Worm (Caenorhabditis elegans) whole organism, mixed stage, embryonic: ENCODE measurements around the gene F01D5.1.

ENCODE experiments used
- M03D4.4 ChIP-seq: sonication (generic microtip); optimal IDR thresholded peaks from 2 replicates; lab custom pipeline; 2017; ENCODE audit warnings: mild to moderate bottlenecking, missing genetic modification characterization, missing compliant biosample characterization
- bed-3 ChIP-seq: fragments of 200-800 bp; sonication (Bioruptor generic); optimal IDR thresholded peaks from 3 replicates; lab custom pipeline; 2018; ENCODE audit warnings: mild to moderate bottlenecking, missing genetic modification characterization, moderate library complexity, missing compliant biosample characterization
- blmp-1 ChIP-seq: fragments of 150-350 bp; optimal IDR thresholded peaks from 2 replicates; lab custom pipeline; 2014; ENCODE audit warnings: missing biosample characterization, missing genetic modification characterization
- ceh-43 ChIP-seq: fragments of 200-800 bp; sonication (Bioruptor generic); optimal IDR thresholded peaks from 2 replicates; lab custom pipeline; 2018; ENCODE audit warnings: mild to moderate bottlenecking, missing genetic modification characterization, moderate library complexity, missing compliant biosample characterization
- ceh-83 ChIP-seq: fragments of 200-800 bp; sonication (Bioruptor generic); optimal IDR thresholded peaks from 2 replicates; lab custom pipeline; 2018; ENCODE audit warnings: mild to moderate bottlenecking, missing genetic modification characterization, missing compliant biosample characterization
- ces-1 ChIP-seq: fragments of 150-350 bp; optimal IDR thresholded peaks from 2 replicates; lab custom pipeline; 2014; ENCODE audit warnings: missing biosample characterization, missing genetic modification reagents, missing genetic modification characterization
- drap-1 ChIP-seq: fragments of 200-800 bp; sonication (Bioruptor generic); optimal IDR thresholded peaks from 3 replicates; lab custom pipeline; 2018; ENCODE audit warnings: mild to moderate bottlenecking, missing genetic modification characterization, missing compliant biosample characterization
- elt-1 ChIP-seq: sonication (generic microtip); optimal IDR thresholded peaks from 2 replicates; lab custom pipeline; 2017; ENCODE audit warnings: missing genetic modification characterization, mild to moderate bottlenecking, missing compliant biosample characterization, antibody characterized with exemption, moderate library complexity, borderline replicate concordance; ENCODE audit not compliant: insufficient read depth
- elt-3 ChIP-seq: fragments of 150-350 bp; optimal IDR thresholded peaks from 2 replicates; lab custom pipeline; 2014; ENCODE audit warnings: missing biosample characterization, missing genetic modification characterization
- flh-1 ChIP-seq: fragments of 200-800 bp; sonication (Bioruptor generic); optimal IDR thresholded peaks from 2 replicates; lab custom pipeline; 2018; ENCODE audit warnings: mild to moderate bottlenecking, missing genetic modification characterization, moderate library complexity, missing compliant biosample characterization
- ham-2 ChIP-seq: fragments of 200-800 bp; sonication (Bioruptor generic); optimal IDR thresholded peaks from 2 replicates; lab custom pipeline; 2018; ENCODE audit warnings: mild to moderate bottlenecking, missing genetic modification characterization, missing compliant biosample characterization
- hlh-1 ChIP-seq: fragments of 150-350 bp; optimal IDR thresholded peaks from 2 replicates; lab custom pipeline; 2014; ENCODE audit warnings: missing biosample characterization, missing genetic modification reagents, missing genetic modification characterization
- lin-13 ChIP-seq: fragments of 150-350 bp; optimal IDR thresholded peaks from 2 replicates; lab custom pipeline; 2014; ENCODE audit warnings: missing biosample characterization, missing genetic modification characterization
- lin-32 ChIP-seq: fragments of 200-800 bp; sonication (Bioruptor generic); optimal IDR thresholded peaks from 2 replicates; lab custom pipeline; 2018; ENCODE audit warnings: mild to moderate bottlenecking, missing genetic modification characterization, missing compliant biosample characterization
- lsy-2 ChIP-seq: fragments of 150-350 bp; optimal IDR thresholded peaks from 2 replicates; lab custom pipeline; 2014; ENCODE audit warnings: missing biosample characterization, missing genetic modification characterization
- mab-5 ChIP-seq: fragments of 150-350 bp; optimal IDR thresholded peaks from 2 replicates; lab custom pipeline; 2014; ENCODE audit warnings: missing biosample characterization, missing genetic modification characterization
- mep-1 ChIP-seq: fragments of 150-350 bp; optimal IDR thresholded peaks from 2 replicates; lab custom pipeline; 2017; ENCODE audit warnings: missing biosample characterization, missing genetic modification reagents, missing genetic modification characterization, inconsistent platforms
- mls-2 ChIP-seq: sonication (generic microtip); optimal IDR thresholded peaks from 2 replicates; lab custom pipeline; 2016; ENCODE audit warnings: mild to moderate bottlenecking, missing genetic modification characterization, moderate library complexity, missing compliant biosample characterization
- nhr-12 ChIP-seq: fragments of 150-350 bp; optimal IDR thresholded peaks from 2 replicates; lab custom pipeline; 2014; ENCODE audit warnings: missing biosample characterization, missing genetic modification characterization
- nhr-2 ChIP-seq: fragments of 150-350 bp; optimal IDR thresholded peaks from 2 replicates; lab custom pipeline; 2014; ENCODE audit warnings: missing biosample characterization, missing genetic modification characterization
- nhr-237 ChIP-seq: fragments of 150-350 bp; optimal IDR thresholded peaks from 2 replicates; lab custom pipeline; 2014; ENCODE audit warnings: missing biosample characterization, missing genetic modification characterization
- nhr-28 ChIP-seq: fragments of 150-350 bp; optimal IDR thresholded peaks from 2 replicates; lab custom pipeline; 2014; ENCODE audit warnings: missing biosample characterization, missing genetic modification characterization
- nhr-76 ChIP-seq: sonication (generic microtip); optimal IDR thresholded peaks from 2 replicates; lab custom pipeline; 2017; ENCODE audit warnings: missing biosample characterization, missing genetic modification characterization
- pha-4 ChIP-seq: fragments of 150-350 bp; optimal IDR thresholded peaks from 2 replicates; lab custom pipeline; 2018; ENCODE audit warnings: missing biosample characterization, missing genetic modification reagents, missing genetic modification characterization
- sem-2 ChIP-seq: fragments of 200-800 bp; sonication (Bioruptor generic); optimal IDR thresholded peaks from 2 replicates; lab custom pipeline; 2018; ENCODE audit warnings: mild to moderate bottlenecking, missing genetic modification characterization, missing compliant biosample characterization
- snpc-4 ChIP-seq: fragments of 150-350 bp; optimal IDR thresholded peaks from 2 replicates; lab custom pipeline; 2014; ENCODE audit warnings: missing biosample characterization, missing genetic modification characterization
- sptf-1 ChIP-seq: sonication (generic microtip); optimal IDR thresholded peaks from 2 replicates; lab custom pipeline; 2017; ENCODE audit warnings: mild to moderate bottlenecking, missing genetic modification characterization, moderate library complexity, missing compliant biosample characterization
- tbx-8 ChIP-seq: fragments of 200-800 bp; sonication (Bioruptor generic); optimal IDR thresholded peaks from 2 replicates; lab custom pipeline; 2018; ENCODE audit warnings: mild to moderate bottlenecking, missing genetic modification characterization, moderate library complexity, missing compliant biosample characterization
- unc-120 ChIP-seq: sonication (generic microtip); optimal IDR thresholded peaks from 2 replicates; lab custom pipeline; 2017; ENCODE audit warnings: missing genetic modification characterization, missing compliant biosample characterization; ENCODE audit not compliant: poor library complexity, severe bottlenecking
- unc-39 ChIP-seq: fragments of 150-350 bp; optimal IDR thresholded peaks from 2 replicates; lab custom pipeline; 2014; ENCODE audit warnings: missing biosample characterization, missing genetic modification characterization
- unc-62 ChIP-seq: fragments of 150-350 bp; optimal IDR thresholded peaks from 2 replicates; lab custom pipeline; 2014; ENCODE audit warnings: missing biosample characterization, missing genetic modification reagents, missing genetic modification characterization
- zip-8 ChIP-seq: fragments of 150-350 bp; optimal IDR thresholded peaks from 2 replicates; lab custom pipeline; 2014; ENCODE audit warnings: missing biosample characterization, missing genetic modification characterization
- ztf-11 ChIP-seq: fragments of 150-350 bp; optimal IDR thresholded peaks from 2 replicates; lab custom pipeline; 2014; ENCODE audit warnings: missing biosample characterization, missing genetic modification characterization

The F01D5.1 gene

ce11 chrII:14010656-14011376 is 13.4 kb upstream of the F01D5.1 start, which contains the start of gene F01D5.8:
TSS of gene F01D5.8 (plus strand) at chrII:14010706.
- TF ChIP-seq nhr-12 (tag; lab: Kevin White, UChicago): no peak
- no peak for TF ChIP-seq mep-1 (tag; lab: Kevin White, UChicago)
- TF ChIP-seq flh-1 (GFP tag; lab: Kevin White, UChicago): no peak
- TF ChIP-seq snpc-4: no peak
- TF ChIP-seq bed-3 (GFP tag; lab: Kevin White, UChicago): no peak
- TF ChIP-seq unc-62: no peak
- no peak for TF ChIP-seq mab-5 (tag; lab: Kevin White, UChicago)
- no peak for TF ChIP-seq tbx-8 (GFP tag; lab: Kevin White, UChicago)
- TF ChIP-seq nhr-28 (tag; lab: Kevin White, UChicago): no peak
- no peak for TF ChIP-seq ham-2 (GFP tag; lab: Kevin White, UChicago)
- TF ChIP-seq zip-8 (tag; lab: Kevin White, UChicago): no peak
- no peak for TF ChIP-seq pha-4 (tag; lab: Kevin White, UChicago)
- TF ChIP-seq drap-1 (GFP tag; lab: Kevin White, UChicago): no peak
- TF ChIP-seq unc-39 (tag; lab: Kevin White, UChicago): no peak
- no peak for TF ChIP-seq sem-2 (GFP tag; lab: Kevin White, UChicago)
- no peak for TF ChIP-seq lin-32 (GFP tag; lab: Kevin White, UChicago)
- TF ChIP-seq ceh-83: no peak
- TF ChIP-seq nhr-76: no peak
- no peak for TF ChIP-seq M03D4.4 (tag; lab: Kevin White, UChicago)
- TF ChIP-seq lsy-2 (tag; lab: Kevin White, UChicago): no peak

ce11 chrII:14008359-14008758 is 11.0 kb upstream of the F01D5.1 start, which contains the start of gene F01D5.7:
TSS of gene F01D5.7 (plus strand) at chrII:14008659.
- TF ChIP-seq elt-1 (tag; lab: Kevin White, UChicago): no peak
- TF ChIP-seq tbx-8 (GFP tag; lab: Kevin White, UChicago): no peak
- no peak for TF ChIP-seq elt-3 (tag; lab: Kevin White, UChicago)
- TF ChIP-seq lin-32 (GFP tag; lab: Kevin White, UChicago): no peak
- no peak for TF ChIP-seq hlh-1
- TF ChIP-seq mls-2 (tag; lab: Kevin White, UChicago): no peak
- TF ChIP-seq lsy-2 (tag; lab: Kevin White, UChicago): no peak
- TF ChIP-seq M03D4.4 (tag; lab: Kevin White, UChicago): no peak
- TF ChIP-seq unc-62: no peak

ce11 chrII:14006210-14006609 is 8.8 kb upstream of the F01D5.1 start, which contains the start of gene F01D5.6:
TSS of gene F01D5.6 (plus strand) at chrII:14006510.
- TF ChIP-seq elt-3 (tag; lab: Kevin White, UChicago) (no peak), ceh-43 (GFP tag; lab: Kevin White, UChicago) (no peak), unc-62 (no peak), unc-120 (no peak), unc-39 (tag; lab: Kevin White, UChicago) (no peak), bed-3 (GFP tag; lab: Kevin White, UChicago) (no peak), nhr-12 (tag; lab: Kevin White, UChicago) (no peak), sptf-1 (no peak), tbx-8 (GFP tag; lab: Kevin White, UChicago) (no peak), mab-5 (tag; lab: Kevin White, UChicago) (no peak), hlh-1 (no peak)

ce11 chrII:14005183-14005582 is 7.8 kb upstream of the F01D5.1 start:
- no peak for TF ChIP-seq ces-1 (GFP tag; lab: Kevin White, UChicago)
- TF ChIP-seq ztf-11 (tag; lab: Kevin White, UChicago): no peak
- TF ChIP-seq tbx-8 (GFP tag; lab: Kevin White, UChicago): no peak
- no peak for TF ChIP-seq zip-8 (tag; lab: Kevin White, UChicago)
- no peak for TF ChIP-seq ceh-83
- TF ChIP-seq nhr-237 (tag; lab: Kevin White, UChicago): no peak
- TF ChIP-seq unc-39 (tag; lab: Kevin White, UChicago): no peak
- TF ChIP-seq ceh-43 (GFP tag; lab: Kevin White, UChicago): no peak
- TF ChIP-seq nhr-76: no peak
- TF ChIP-seq pha-4 (tag; lab: Kevin White, UChicago): no peak
- TF ChIP-seq unc-120: no peak
- TF ChIP-seq nhr-2 (tag; lab: Kevin White, UChicago): no peak
- TF ChIP-seq mls-2 (tag; lab: Kevin White, UChicago): no peak
- TF ChIP-seq lin-13 (tag; lab: Kevin White, UChicago): no peak
- TF ChIP-seq blmp-1 (tag; lab: Kevin White, UChicago): no peak
- TF ChIP-seq bed-3 (GFP tag; lab: Kevin White, UChicago): no peak
- TF ChIP-seq nhr-28 (tag; lab: Kevin White, UChicago): no peak
- TF ChIP-seq hlh-1: no peak
